Worm (Caenorhabditis elegans) whole organism, L1 larva: ENCODE data around the gene dnj-10.

Source experiments
- C04F5.9 ChIP-seq: sonication (generic microtip); optimal IDR thresholded peaks from 2 replicates; lab custom pipeline; 2016; ENCODE audit warnings: missing genetic modification characterization, missing compliant biosample characterization
- C16A3.4 ChIP-seq: fragments of 150-350 bp; optimal IDR thresholded peaks from 2 replicates; lab custom pipeline; 2014; ENCODE audit warnings: missing biosample characterization, missing genetic modification characterization
- ama-1 ChIP-seq: fragments of 150-350 bp; optimal IDR thresholded peaks from 2 replicates; lab custom pipeline; 2014
- blmp-1 ChIP-seq: fragments of 150-350 bp; optimal IDR thresholded peaks from 2 replicates; lab custom pipeline; 2014; ENCODE audit warnings: missing biosample characterization, missing genetic modification characterization
- ceh-8 ChIP-seq: fragments of 200-800 bp; sonication (Bioruptor generic); optimal IDR thresholded peaks from 2 replicates; lab custom pipeline; 2018; ENCODE audit warnings: mild to moderate bottlenecking, missing genetic modification characterization, moderate library complexity, missing compliant biosample characterization
- ceh-90 ChIP-seq: sonication (generic microtip); optimal IDR thresholded peaks from 2 replicates; lab custom pipeline; 2016; ENCODE audit warnings: missing genetic modification characterization, missing compliant biosample characterization
- dsc-1 ChIP-seq: sonication (generic microtip); optimal IDR thresholded peaks from 2 replicates; lab custom pipeline; 2016; ENCODE audit warnings: mild to moderate bottlenecking, missing genetic modification characterization, missing compliant biosample characterization
- efl-1 ChIP-seq, 4 experiments: fragments of 150-350 bp; optimal IDR thresholded peaks in 3 of 4; peaks in 1 of 4; 1 replicate in 1 of 4; 2 replicates in 3 of 4; lab custom pipeline; 2014; ENCODE audit warnings: missing biosample characterization in 2 of 4, missing genetic modification characterization in 2 of 4, missing genetic modification reagents in 2 of 4
- elt-2 ChIP-seq: sonication (generic microtip); optimal IDR thresholded peaks from 2 replicates; lab custom pipeline; 2016; ENCODE audit warnings: missing genetic modification characterization, mild to moderate bottlenecking, inconsistent platforms, missing compliant biosample characterization, missing genetic modification reagents
- elt-3 ChIP-seq, 6 experiments: fragments of 150-350 bp in 1 of 6; sonication (generic microtip); optimal IDR thresholded peaks; 2 replicates each; lab custom pipeline; 2017 to 2018; ENCODE audit warnings: missing biosample characterization in 6 of 6, missing genetic modification characterization in 6 of 6, inconsistent platforms in 1 of 6
- fkh-10 ChIP-seq: sonication (generic microtip); optimal IDR thresholded peaks from 2 replicates; lab custom pipeline; 2017; ENCODE audit warnings: missing biosample characterization, missing genetic modification reagents, missing genetic modification characterization
- fkh-4 ChIP-seq: sonication (generic microtip); optimal IDR thresholded peaks from 2 replicates; lab custom pipeline; 2016; ENCODE audit warnings: missing compliant biosample characterization, missing genetic modification characterization, borderline replicate concordance
- grh-1 ChIP-seq: fragments of 200-800 bp; sonication (Bioruptor generic); IDR thresholded peaks from 2 replicates; pipeline ENCODE4 v1.3.6; 2022; ENCODE audit warnings: missing genetic modification reagents, missing genetic modification characterization, missing compliant biosample characterization
- hlh-17 ChIP-seq: fragments of 200-800 bp; sonication (Bioruptor generic); optimal IDR thresholded peaks from 2 replicates; lab custom pipeline; 2018; ENCODE audit warnings: missing genetic modification characterization, mild to moderate bottlenecking, missing compliant biosample characterization, moderate library complexity, borderline replicate concordance
- irx-1 ChIP-seq: sonication (generic microtip); optimal IDR thresholded peaks from 2 replicates; lab custom pipeline; 2016; ENCODE audit warnings: missing genetic modification characterization, missing compliant biosample characterization
- isw-1 ChIP-seq: fragments of 200-800 bp; sonication (Bioruptor generic); IDR thresholded peaks from 2 replicates; pipeline ENCODE4 v1.3.6; 2022; ENCODE audit warnings: missing genetic modification characterization, missing compliant biosample characterization
- jun-1 ChIP-seq: fragments of 150-350 bp; optimal IDR thresholded peaks from 2 replicates; lab custom pipeline; 2014; ENCODE audit warnings: missing biosample characterization, missing genetic modification reagents, missing genetic modification characterization
- lin-14 ChIP-seq: fragments of 200-800 bp; sonication (Bioruptor generic); optimal IDR thresholded peaks from 2 replicates; lab custom pipeline; 2018; ENCODE audit warnings: mild to moderate bottlenecking, missing genetic modification characterization, moderate library complexity, missing compliant biosample characterization
- lin-35 ChIP-seq, 2 experiments: fragments of 150-350 bp; optimal IDR thresholded peaks; 2 replicates each; lab custom pipeline; 2014; ENCODE audit warnings: missing biosample characterization in 2 of 2, missing genetic modification characterization in 2 of 2, missing genetic modification reagents in 2 of 2
- lir-3 ChIP-seq: sonication (generic microtip); optimal IDR thresholded peaks from 2 replicates; lab custom pipeline; 2016; ENCODE audit warnings: mild to moderate bottlenecking, missing genetic modification characterization, moderate library complexity, missing compliant biosample characterization; ENCODE audit not compliant: poor library complexity
- mdl-1 ChIP-seq, 2 experiments: fragments of 150-350 bp; optimal IDR thresholded peaks; 2 replicates each; lab custom pipeline; 2014 to 2017; ENCODE audit warnings: missing biosample characterization in 2 of 2, missing genetic modification characterization in 2 of 2, inconsistent platforms in 1 of 2
- mep-1 ChIP-seq: fragments of 150-350 bp; optimal IDR thresholded peaks from 2 replicates; lab custom pipeline; 2014; ENCODE audit warnings: missing biosample characterization, missing genetic modification characterization
- nhr-11 ChIP-seq: fragments of 150-350 bp; optimal IDR thresholded peaks from 2 replicates; lab custom pipeline; 2014; ENCODE audit warnings: missing biosample characterization, missing genetic modification characterization
- nhr-19 ChIP-seq: fragments of 200-800 bp; sonication (Bioruptor generic); conservative IDR thresholded peaks from 2 replicates; pipeline ENCODE4 v1.3.6; 2022; ENCODE audit warnings: missing genetic modification characterization, missing compliant biosample characterization
- nhr-20 ChIP-seq: sonication (generic microtip); optimal IDR thresholded peaks from 2 replicates; lab custom pipeline; 2016; ENCODE audit warnings: mild to moderate bottlenecking, missing genetic modification characterization, missing compliant biosample characterization
- nhr-71 ChIP-seq: sonication (generic microtip); optimal IDR thresholded peaks from 2 replicates; lab custom pipeline; 2016; ENCODE audit warnings: mild to moderate bottlenecking, missing genetic modification characterization, moderate library complexity, missing compliant biosample characterization
- nhr-77 ChIP-seq: fragments of 150-350 bp; optimal IDR thresholded peaks from 2 replicates; lab custom pipeline; 2014; ENCODE audit warnings: missing biosample characterization, missing genetic modification characterization
- nhr-85 ChIP-seq: sonication (generic microtip); peaks from one replicate; lab custom pipeline; 2016; ENCODE audit warnings: missing genetic modification characterization, inconsistent platforms, missing compliant biosample characterization
- nhr-90 ChIP-seq: sonication (generic microtip); optimal IDR thresholded peaks from 2 replicates; lab custom pipeline; 2016; ENCODE audit warnings: mild to moderate bottlenecking, missing genetic modification characterization, missing compliant biosample characterization; ENCODE audit not compliant: poor library complexity
- pag-3 ChIP-seq: sonication (generic microtip); optimal IDR thresholded peaks from 2 replicates; lab custom pipeline; 2017; ENCODE audit warnings: missing genetic modification characterization, mild to moderate bottlenecking, missing compliant biosample characterization, antibody characterized with exemption, borderline replicate concordance; ENCODE audit not compliant: insufficient read depth
- rnt-1 ChIP-seq: sonication (generic microtip); optimal IDR thresholded peaks from 2 replicates; lab custom pipeline; 2016; ENCODE audit warnings: mild to moderate bottlenecking, missing genetic modification characterization, moderate library complexity, missing compliant biosample characterization
- snpc-4 ChIP-seq: fragments of 150-350 bp; optimal IDR thresholded peaks from 2 replicates; lab custom pipeline; 2014; ENCODE audit warnings: missing biosample characterization, missing genetic modification characterization
- snu-23 ChIP-seq: sonication (generic microtip); optimal IDR thresholded peaks from 2 replicates; lab custom pipeline; 2016; ENCODE audit warnings: missing genetic modification characterization, missing compliant biosample characterization
- sptf-1 ChIP-seq: fragments of 150-350 bp; optimal IDR thresholded peaks from 2 replicates; lab custom pipeline; 2014; ENCODE audit warnings: missing biosample characterization, missing genetic modification characterization
- tlp-1 ChIP-seq: fragments of 150-350 bp; optimal IDR thresholded peaks from 2 replicates; lab custom pipeline; 2014; ENCODE audit warnings: missing biosample characterization, missing genetic modification characterization
- unc-130 ChIP-seq: fragments of 150-350 bp; optimal IDR thresholded peaks from 2 replicates; lab custom pipeline; 2017; ENCODE audit warnings: missing biosample characterization, missing genetic modification characterization, inconsistent platforms
- vab-15 ChIP-seq: sonication (generic microtip); optimal IDR thresholded peaks from 2 replicates; lab custom pipeline; 2017; ENCODE audit warnings: missing genotype, mild to moderate bottlenecking, missing genetic modification characterization, missing compliant biosample characterization
- xbp-1 ChIP-seq: sonication (generic microtip); optimal IDR thresholded peaks from 2 replicates; lab custom pipeline; 2016; ENCODE audit warnings: missing genetic modification characterization, missing compliant biosample characterization
- zag-1 ChIP-seq: fragments of 150-350 bp; optimal IDR thresholded peaks from 2 replicates; lab custom pipeline; 2014; ENCODE audit warnings: missing biosample characterization, missing genetic modification characterization
- zip-4 ChIP-seq: fragments of 200-800 bp; sonication (Bioruptor generic); optimal IDR thresholded peaks from 2 replicates; lab custom pipeline; 2018; ENCODE audit warnings: mild to moderate bottlenecking, missing genetic modification characterization, moderate library complexity, missing compliant biosample characterization

dnj-10 gene

ce11 chrIII:8655412-8655811, 24.4 kb downstream of the dnj-10 start (continued):
- TF ChIP-seq grh-1 (GFP tag; lab: Robert Waterston, UW) (no peak), ceh-90 (tag; lab: Kevin White, UChicago) (no peak), mdl-1 (tag; optimal IDR thresholded peaks at IDR 0.05; lab: Kevin White, UChicago) (peak in 1 of 2 experiments; percentile 2), nhr-11 (tag; lab: Kevin White, UChicago) (no peak), vab-15 (tag; lab: Kevin White, UChicago) (no peak), nhr-85 (peak; percentile 73), nhr-19 (GFP tag; lab: Robert Waterston, UW) (peak; percentile 24; the same call in 1 of the 2 replicates), elt-3 (tag; optimal IDR thresholded peaks at IDR 0.05; lab: Kevin White, UChicago) (peak in 1 of 6 experiments; percentile 38), dsc-1 (tag; lab: Kevin White, UChicago) (no peak), zip-4 (GFP tag; lab: Kevin White, UChicago) (no peak), snu-23 (GFP tag; lab: Kevin White, UChicago) (peak; percentile 40), efl-1 (optimal IDR thresholded peaks at IDR 0.05; lab: Kevin White, UChicago) (no peak), efl-1 (GFP tag; optimal IDR thresholded peaks at IDR 0.05 in 1 of 2; lab: Kevin White, UChicago) (peak in 1 of 2 experiments; percentile 22), hlh-17 (GFP tag; lab: Kevin White, UChicago) (no peak)

ce11 chrIII:8656055-8656454, 25.1 kb downstream of the dnj-10 start:
- peak; percentile 1 for TF ChIP-seq snu-23 (GFP tag; lab: Kevin White, UChicago)
- peak; percentile 12; the same call in 1 of the 2 replicates for TF ChIP-seq nhr-19 (GFP tag; lab: Robert Waterston, UW)
- TF ChIP-seq lin-14 (GFP tag; lab: Kevin White, UChicago) = peak; percentile 3
- no peak for TF ChIP-seq unc-130 (tag; lab: Kevin White, UChicago)
- peak; percentile 70 for TF ChIP-seq nhr-85

- peak; percentile 27 for TF ChIP-seq nhr-90 (tag; lab: Kevin White, UChicago)
- peak in 2 of 6 experiments; percentile 26 to 81 for TF ChIP-seq elt-3 (tag; optimal IDR thresholded peaks at IDR 0.05; lab: Kevin White, UChicago)
- TF ChIP-seq elt-2 (tag; lab: Kevin White, UChicago) = peak; percentile 92
- peak; percentile 23 for TF ChIP-seq nhr-85
- TF ChIP-seq jun-1 (tag; lab: Kevin White, UChicago) = peak; percentile 41
- TF ChIP-seq sptf-1 (tag; lab: Kevin White, UChicago) = no peak
- peak in 1 of 2 experiments; percentile 23 for TF ChIP-seq mdl-1 (tag; optimal IDR thresholded peaks at IDR 0.05; lab: Kevin White, UChicago)
- TF ChIP-seq blmp-1 (tag; lab: Kevin White, UChicago) = no peak
- TF ChIP-seq tlp-1 (tag; lab: Kevin White, UChicago) = peak; percentile 78
- peak; percentile 38 for TF ChIP-seq nhr-71
- TF ChIP-seq lin-14 (GFP tag; lab: Kevin White, UChicago) = peak; percentile 35
- TF ChIP-seq lin-35 (GFP tag; optimal IDR thresholded peaks at IDR 0.05; lab: Kevin White, UChicago) = peak in 1 of 2 experiments; percentile 46
- TF ChIP-seq nhr-77 (tag; lab: Kevin White, UChicago) = no peak
- TF ChIP-seq fkh-4 (tag; lab: Kevin White, UChicago) = no peak
- TF ChIP-seq nhr-20 = peak; percentile 34
- TF ChIP-seq efl-1 (optimal IDR thresholded peaks at IDR 0.05; lab: Kevin White, UChicago) = no peak
- peak in 1 of 2 experiments; percentile 24 for TF ChIP-seq efl-1 (GFP tag; optimal IDR thresholded peaks at IDR 0.05 in 1 of 2; lab: Kevin White, UChicago)
Observed at ce11 chrIII:8656957-8657356, 26.0 kb downstream of the dnj-10 start.

- TF ChIP-seq pag-3 (tag; lab: Kevin White, UChicago) (no peak), efl-1 (optimal IDR thresholded peaks at IDR 0.05; lab: Kevin White, UChicago) (no peak), efl-1 (GFP tag; optimal IDR thresholded peaks at IDR 0.05 in 1 of 2; lab: Kevin White, UChicago) (peak in 1 of 2 experiments; percentile 92)
Observed at ce11 chrIII:8657676-8658366, 26.9 kb downstream of the dnj-10 start.

- no peak for TF ChIP-seq fkh-4 (tag; lab: Kevin White, UChicago)
- TF ChIP-seq C04F5.9 = peak; percentile 71
- peak; percentile 55 for TF ChIP-seq pag-3 (tag; lab: Kevin White, UChicago)
- TF ChIP-seq nhr-77 (tag; lab: Kevin White, UChicago) = peak; percentile 89
- no peak for TF ChIP-seq ceh-8 (GFP tag; lab: Kevin White, UChicago)
- TF ChIP-seq zag-1 (tag; lab: Kevin White, UChicago) = no peak
- peak; percentile 76 for TF ChIP-seq snpc-4 (tag; lab: Kevin White, UChicago)
- TF ChIP-seq rnt-1 = peak; percentile 87
- peak; percentile 88 for TF ChIP-seq xbp-1 (tag; lab: Kevin White, UChicago)
- peak; percentile 67 to 85 for TF ChIP-seq lin-35 (GFP tag; optimal IDR thresholded peaks at IDR 0.05; lab: Kevin White, UChicago)
- no peak for TF ChIP-seq fkh-10 (GFP tag; lab: Kevin White, UChicago)
- TF ChIP-seq lir-3 (tag; lab: Kevin White, UChicago) = peak; percentile 73
- peak; percentile 81 for TF ChIP-seq C16A3.4
- no peak for TF ChIP-seq isw-1 (GFP tag; lab: Robert Waterston, UW)
- peak; percentile 96 for TF ChIP-seq mep-1 (tag; lab: Kevin White, UChicago)
- TF ChIP-seq irx-1 (tag; lab: Kevin White, UChicago) = peak; percentile 83
- peak; percentile 91 for TF ChIP-seq ama-1 (lab: Kevin White, UChicago)
Observed at ce11 chrIII:8658367-8658761, 27.4 kb downstream of the dnj-10 start.
